Worm (Caenorhabditis elegans): ENCODE data around the gene C05D11.5.

- TF ChIP-seq fkh-10 (GFP tag; optimal IDR thresholded peaks at IDR 0.05) (no peak), egl-27 (tag; optimal IDR thresholded peaks at IDR 0.05) (no peak), lsy-2 (tag; optimal IDR thresholded peaks at IDR 0.05) (no peak), elt-2 (tag; optimal IDR thresholded peaks at IDR 0.05) (no peak), lin-13 (GFP tag; optimal IDR thresholded peaks at IDR 0.05) (no peak), blmp-1 (tag; optimal IDR thresholded peaks at IDR 0.05) (no peak), ztf-4 (tag; optimal IDR thresholded peaks at IDR 0.05) (no peak), unc-130 (tag; optimal IDR thresholded peaks at IDR 0.05) (no peak), C34B4.2 (tag; optimal IDR thresholded peaks at IDR 0.05) (no peak)
These were observed 43.3 kb downstream of the C05D11.5 start for ce11 chrIII:6368524-6368923.

Measured in whole organism, L1 larva.